Worm (Caenorhabditis elegans) whole organism, young adult: ENCODE measurements around the gene tiar-2.
A peak's percentile ranks its signal among the peaks of the same experiment; 100 is the strongest.

Source experiments
- C06A6.2 ChIP-seq: fragments of 200-800 bp; sonication (Bioruptor generic); conservative IDR thresholded peaks from 2 replicates; pipeline ENCODE4 v1.3.6; 2022; ENCODE audit warnings: missing genetic modification characterization, missing compliant biosample characterization
- C17E4.6 ChIP-seq: fragments of 200-800 bp; sonication (Bioruptor generic); IDR thresholded peaks from 2 replicates; pipeline ENCODE4 v1.3.6; 2022; ENCODE audit warnings: missing genetic modification reagents, missing genetic modification characterization, missing compliant biosample characterization
- D2030.7 ChIP-seq: fragments of 200-800 bp; sonication (Bioruptor generic); IDR thresholded peaks from 2 replicates; pipeline ENCODE4 v1.3.6; 2022; ENCODE audit warnings: missing genetic modification reagents, missing genetic modification characterization, missing compliant biosample characterization
- F10E7.11 ChIP-seq: sonication (generic microtip); optimal IDR thresholded peaks from 2 replicates; lab custom pipeline; 2017; ENCODE audit warnings: mild to moderate bottlenecking, missing genetic modification characterization, moderate library complexity, missing compliant biosample characterization
- F23B12.7 ChIP-seq: sonication (generic microtip); optimal IDR thresholded peaks from 2 replicates; lab custom pipeline; 2017; ENCODE audit warnings: missing genetic modification characterization, mild to moderate bottlenecking, missing compliant biosample characterization, antibody characterized with exemption, moderate library complexity; ENCODE audit not compliant: insufficient read depth
- F37B4.10 ChIP-seq: fragments of 200-800 bp; sonication (Bioruptor generic); IDR thresholded peaks from 2 replicates; pipeline ENCODE4 v1.3.6; 2022; ENCODE audit warnings: missing genetic modification characterization, missing compliant biosample characterization
- F55B11.4 ChIP-seq: sonication (generic microtip); optimal IDR thresholded peaks from 2 replicates; lab custom pipeline; 2016; ENCODE audit warnings: missing compliant biosample characterization, missing genetic modification characterization, borderline replicate concordance; ENCODE audit not compliant: insufficient read depth
- F57C9.4 ChIP-seq: sonication (generic microtip); optimal IDR thresholded peaks from 2 replicates; lab custom pipeline; 2017; ENCODE audit warnings: mild to moderate bottlenecking, missing genetic modification characterization, missing compliant biosample characterization
- K11D2.4 ChIP-seq: fragments of 200-800 bp; sonication (Bioruptor generic); IDR thresholded peaks from 2 replicates; pipeline ENCODE4 v1.3.6; 2022; ENCODE audit warnings: missing genetic modification reagents, missing genetic modification characterization, missing compliant biosample characterization
- K12H6.12 ChIP-seq: fragments of 200-800 bp; sonication (Bioruptor generic); optimal IDR thresholded peaks from 2 replicates; lab custom pipeline; 2018; ENCODE audit warnings: mild to moderate bottlenecking, missing genetic modification characterization, missing compliant biosample characterization
- Y53G8AR.9 ChIP-seq: fragments of 200-800 bp; sonication (Bioruptor generic); conservative IDR thresholded peaks from 2 replicates; pipeline ENCODE4 v1.3.6; 2022; ENCODE audit warnings: missing genetic modification reagents, missing genetic modification characterization, missing compliant biosample characterization
- Y67H2A.10 ChIP-seq: fragments of 200-800 bp; sonication (Bioruptor generic); conservative IDR thresholded peaks from 2 replicates; pipeline ENCODE4 v1.3.6; 2022; ENCODE audit warnings: missing genetic modification reagents, missing genetic modification characterization, missing compliant biosample characterization
- ama-1 ChIP-seq, 3 experiments: fragments of 150-350 bp in 1 of 3; sonication (generic microtip) in 2 of 3; optimal IDR thresholded peaks; 2 replicates each; lab custom pipeline; 2014 to 2018; ENCODE audit warnings: missing biosample characterization in 2 of 3, missing genetic modification characterization in 2 of 3, missing genetic modification reagents in 2 of 3
- athp-1 ChIP-seq: sonication (generic microtip); optimal IDR thresholded peaks from 2 replicates; lab custom pipeline; 2017; ENCODE audit warnings: mild to moderate bottlenecking, missing genetic modification characterization, missing compliant biosample characterization
- attf-5 ChIP-seq: fragments of 200-800 bp; sonication (Bioruptor generic); optimal IDR thresholded peaks from 2 replicates; lab custom pipeline; 2018; ENCODE audit warnings: mild to moderate bottlenecking, missing genetic modification characterization, missing compliant biosample characterization
- cebp-1 ChIP-seq, 2 experiments: fragments of 200-800 bp in 1 of 2; sonication (Bioruptor generic) in 1 of 2; sonication (generic microtip) in 1 of 2; IDR thresholded peaks in 1 of 2; optimal IDR thresholded peaks in 1 of 2; 2 replicates each; pipeline versions ENCODE4 v1.3.6 to Lab custom; 2017 to 2022; ENCODE audit warnings: missing compliant biosample characterization in 2 of 2, missing genetic modification characterization in 2 of 2, mild to moderate bottlenecking in 1 of 2, missing genetic modification reagents in 1 of 2, moderate library complexity in 1 of 2
- cebp-2 ChIP-seq: fragments of 200-800 bp; sonication (Bioruptor generic); IDR thresholded peaks from 2 replicates; pipeline ENCODE4 v1.3.6; 2022; ENCODE audit warnings: missing genetic modification characterization, missing compliant biosample characterization
- ceh-58 ChIP-seq: fragments of 200-800 bp; sonication (Bioruptor generic); IDR thresholded peaks from 2 replicates; pipeline ENCODE4 v1.3.6; 2022; ENCODE audit warnings: missing genetic modification characterization, missing compliant biosample characterization
- ceh-91 ChIP-seq: fragments of 200-800 bp; sonication (Bioruptor generic); IDR thresholded peaks from 2 replicates; pipeline ENCODE4 v1.3.6; 2022; ENCODE audit warnings: missing genetic modification reagents, missing genetic modification characterization, missing compliant biosample characterization
- dpff-1 ChIP-seq: sonication (generic microtip); optimal IDR thresholded peaks from 2 replicates; lab custom pipeline; 2017; ENCODE audit warnings: mild to moderate bottlenecking, missing genetic modification characterization, missing compliant biosample characterization
- ekl-4 ChIP-seq: fragments of 200-800 bp; sonication (Bioruptor generic); IDR thresholded peaks from 2 replicates; pipeline ENCODE4 v1.3.6; 2022; ENCODE audit warnings: missing genetic modification reagents, missing genetic modification characterization, missing compliant biosample characterization
- hlh-12 ChIP-seq: sonication (generic microtip); optimal IDR thresholded peaks from 2 replicates; lab custom pipeline; 2016; ENCODE audit warnings: missing genetic modification characterization, missing compliant biosample characterization
- hlh-26 ChIP-seq: fragments of 200-800 bp; sonication (Bioruptor generic); conservative IDR thresholded peaks from 2 replicates; pipeline ENCODE4 v1.3.6; 2022; ENCODE audit warnings: missing genetic modification reagents, missing genetic modification characterization, missing compliant biosample characterization
- hmg-20 ChIP-seq: fragments of 200-800 bp; sonication (Bioruptor generic); IDR thresholded peaks from 2 replicates; pipeline ENCODE4 v1.3.6; 2022; ENCODE audit warnings: missing genetic modification reagents, missing genetic modification characterization, missing compliant biosample characterization
- hrde-1 ChIP-seq: sonication (generic microtip); optimal IDR thresholded peaks from 2 replicates; lab custom pipeline; 2016; ENCODE audit warnings: missing genetic modification characterization, mild to moderate bottlenecking, missing compliant biosample characterization, moderate library complexity, missing genotype, missing genetic modification reagents, borderline replicate concordance
- let-526 ChIP-seq: fragments of 200-800 bp; sonication (Bioruptor generic); IDR thresholded peaks from 2 replicates; pipeline ENCODE4 v1.3.6; 2022; ENCODE audit warnings: missing genetic modification reagents, missing genetic modification characterization, missing compliant biosample characterization
- let-607 ChIP-seq, 2 experiments: fragments of 200-800 bp in 1 of 2; sonication (Bioruptor generic) in 1 of 2; sonication (generic microtip) in 1 of 2; optimal IDR thresholded peaks; 2 replicates each; lab custom pipeline; 2016 to 2018; ENCODE audit warnings: mild to moderate bottlenecking in 2 of 2, missing compliant biosample characterization in 2 of 2, missing genetic modification characterization in 2 of 2, moderate library complexity in 2 of 2, missing genotype in 1 of 2
- lin-35 ChIP-seq, 3 experiments: fragments of 150-350 bp in 2 of 3; sonication (generic microtip) in 1 of 3; optimal IDR thresholded peaks; 2 replicates each; lab custom pipeline; 2014 to 2018; ENCODE audit warnings: missing biosample characterization in 3 of 3, missing genetic modification characterization in 3 of 3, missing genetic modification reagents in 3 of 3
- lin-40 ChIP-seq: sonication (generic microtip); optimal IDR thresholded peaks from 2 replicates; lab custom pipeline; 2016; ENCODE audit warnings: missing genetic modification characterization, mild to moderate bottlenecking, missing compliant biosample characterization, missing genotype, missing genetic modification reagents
- lir-1 ChIP-seq: fragments of 200-800 bp; sonication (Bioruptor generic); conservative IDR thresholded peaks from 2 replicates; pipeline ENCODE4 v1.3.6; 2022; ENCODE audit warnings: missing genetic modification reagents, missing genetic modification characterization, missing compliant biosample characterization
- lsy-27 ChIP-seq: sonication (generic microtip); optimal IDR thresholded peaks from 2 replicates; lab custom pipeline; 2017; ENCODE audit warnings: missing genetic modification characterization, mild to moderate bottlenecking, missing compliant biosample characterization, antibody characterized with exemption, missing genotype, borderline replicate concordance; ENCODE audit not compliant: insufficient read depth
- madf-3 ChIP-seq: fragments of 200-800 bp; sonication (Bioruptor generic); IDR thresholded peaks from 2 replicates; pipeline ENCODE4 v1.3.6; 2022; ENCODE audit warnings: missing genetic modification reagents, missing genetic modification characterization, missing compliant biosample characterization
- mel-28 ChIP-seq: sonication (generic microtip); optimal IDR thresholded peaks from 2 replicates; lab custom pipeline; 2016; ENCODE audit warnings: borderline replicate concordance, mild to moderate bottlenecking, missing genetic modification characterization, missing compliant biosample characterization
- nfya-1 ChIP-seq: sonication (generic microtip); optimal IDR thresholded peaks from 2 replicates; lab custom pipeline; 2017; ENCODE audit warnings: antibody characterized with exemption, missing compliant biosample characterization, missing genetic modification characterization, borderline replicate concordance; ENCODE audit not compliant: insufficient read depth
- nhr-120 ChIP-seq: fragments of 200-800 bp; sonication (Bioruptor generic); IDR thresholded peaks from 2 replicates; pipeline ENCODE4 v1.3.6; 2022; ENCODE audit warnings: missing genetic modification characterization, missing compliant biosample characterization
- nhr-27 ChIP-seq: fragments of 200-800 bp; sonication (Bioruptor generic); optimal IDR thresholded peaks from 2 replicates; lab custom pipeline; 2018; ENCODE audit warnings: mild to moderate bottlenecking, missing genetic modification characterization, moderate library complexity, missing compliant biosample characterization
- nhr-80 ChIP-seq: sonication (generic microtip); optimal IDR thresholded peaks from 2 replicates; lab custom pipeline; 2016; ENCODE audit warnings: missing genetic modification characterization, missing compliant biosample characterization
- nhr-90 ChIP-seq: sonication (generic microtip); optimal IDR thresholded peaks from 2 replicates; lab custom pipeline; 2016; ENCODE audit warnings: missing genotype, mild to moderate bottlenecking, missing genetic modification characterization, missing compliant biosample characterization
- rcor-1 ChIP-seq: fragments of 200-800 bp; sonication (Bioruptor generic); IDR thresholded peaks from 2 replicates; pipeline ENCODE4 v1.3.6; 2022; ENCODE audit warnings: missing genetic modification reagents, missing genetic modification characterization, missing compliant biosample characterization
- snpc-1.1 ChIP-seq: sonication (generic microtip); optimal IDR thresholded peaks from 2 replicates; lab custom pipeline; 2017; ENCODE audit warnings: missing genetic modification characterization, mild to moderate bottlenecking, missing compliant biosample characterization, antibody characterized with exemption, moderate library complexity, missing genotype, missing genetic modification reagents; ENCODE audit not compliant: insufficient read depth
- snpc-3.4 ChIP-seq: sonication (generic microtip); optimal IDR thresholded peaks from 2 replicates; lab custom pipeline; 2017; ENCODE audit warnings: missing genetic modification characterization, mild to moderate bottlenecking, missing compliant biosample characterization, antibody characterized with exemption, moderate library complexity, missing genotype, missing genetic modification reagents
- somi-1 ChIP-seq: fragments of 200-800 bp; sonication (Bioruptor generic); optimal IDR thresholded peaks from 2 replicates; lab custom pipeline; 2018; ENCODE audit warnings: mild to moderate bottlenecking, missing genetic modification characterization, missing compliant biosample characterization
- zfh-2 ChIP-seq: fragments of 200-800 bp; sonication (Bioruptor generic); conservative IDR thresholded peaks from 2 replicates; pipeline ENCODE4 v1.3.6; 2022; ENCODE audit warnings: missing genetic modification reagents, missing genetic modification characterization, missing compliant biosample characterization
- zim-3 ChIP-seq: sonication (generic microtip); optimal IDR thresholded peaks from 2 replicates; lab custom pipeline; 2017; ENCODE audit warnings: mild to moderate bottlenecking, missing genetic modification characterization, moderate library complexity, missing compliant biosample characterization
- ztf-28 ChIP-seq: fragments of 200-800 bp; sonication (Bioruptor generic); IDR thresholded peaks from 2 replicates; pipeline ENCODE4 v1.3.6; 2022; ENCODE audit warnings: missing genetic modification reagents, missing genetic modification characterization, missing compliant biosample characterization
- ztf-3 ChIP-seq: fragments of 200-800 bp; sonication (Bioruptor generic); optimal IDR thresholded peaks from 2 replicates; lab custom pipeline; 2018; ENCODE audit warnings: mild to moderate bottlenecking, missing genetic modification characterization, missing compliant biosample characterization

Gene tiar-2

ce11 chrII:12739306-12739705 is 29.2 kb upstream of the tiar-2 start (continued):
- TF ChIP-seq snpc-3.4 (tag; lab: Kevin White, UChicago) (peak; percentile 93), let-607 (tag; optimal IDR thresholded peaks at IDR 0.05; lab: Kevin White, UChicago) (no peak), C17E4.6 (peak; percentile 58; the same call in 1 of the 2 replicates), rcor-1 (peak; percentile 78), ceh-58 (GFP tag; lab: Robert Waterston, UW) (no peak), hlh-12 (no peak), athp-1 (peak; percentile 68), nhr-120 (no peak), hlh-26 (GFP tag; lab: Robert Waterston, UW) (no peak), cebp-1 (GFP tag; IDR thresholded peaks at IDR 0.05; lab: Robert Waterston, UW) (no peak), cebp-1 (tag; optimal IDR thresholded peaks at IDR 0.05; lab: Kevin White, UChicago) (no peak), lsy-27 (no peak), F57C9.4 (tag; lab: Kevin White, UChicago) (no peak), F23B12.7 (tag; lab: Kevin White, UChicago) (no peak), K11D2.4 (GFP tag; lab: Robert Waterston, UW) (no peak), ama-1 (optimal IDR thresholded peaks at IDR 0.05; lab: Kevin White, UChicago) (no peak), ama-1 (GFP tag; optimal IDR thresholded peaks at IDR 0.05; lab: Kevin White, UChicago) (no peak), C06A6.2 (GFP tag; lab: Robert Waterston, UW) (no peak), hmg-20 (no peak), somi-1 (GFP tag; lab: Kevin White, UChicago) (no peak), F55B11.4 (no peak), lin-40 (tag; lab: Kevin White, UChicago) (no peak), ekl-4 (peak; percentile 61), zfh-2 (GFP tag; lab: Robert Waterston, UW) (no peak), ztf-28 (GFP tag; lab: Robert Waterston, UW) (no peak), lir-1 (0 out of 2 replicates have a peak, but pooled peaks have one; percentile 49), zim-3 (tag; lab: Kevin White, UChicago) (no peak), nfya-1 (tag; lab: Kevin White, UChicago) (no peak), nhr-90 (tag; lab: Kevin White, UChicago) (no peak), ceh-91 (GFP tag; lab: Robert Waterston, UW) (peak; percentile 96), madf-3 (GFP tag; lab: Robert Waterston, UW) (peak; percentile 83; the same call in 1 of the 2 replicates), nhr-27 (no peak), F10E7.11 (tag; lab: Kevin White, UChicago) (no peak), attf-5 (GFP tag; lab: Kevin White, UChicago) (no peak), snpc-1.1 (tag; lab: Kevin White, UChicago) (peak; percentile 74), mel-28 (tag; lab: Kevin White, UChicago) (no peak), cebp-2 (no peak), let-526 (no peak), nhr-80 (tag; lab: Kevin White, UChicago) (no peak), K12H6.12 (no peak), Y67H2A.10 (GFP tag; lab: Robert Waterston, UW) (peak; percentile 69), hrde-1 (tag; lab: Kevin White, UChicago) (peak; percentile 37), F37B4.10 (GFP tag; lab: Robert Waterston, UW) (no peak), D2030.7 (GFP tag; lab: Robert Waterston, UW) (peak; percentile 95), dpff-1 (tag; lab: Kevin White, UChicago) (no peak), ztf-3 (GFP tag; lab: Kevin White, UChicago) (no peak), lin-35 (GFP tag; optimal IDR thresholded peaks at IDR 0.05; lab: Kevin White, UChicago) (peak in 2 of 3 experiments; percentile 12 to 66), Y53G8AR.9 (GFP tag; lab: Robert Waterston, UW) (peak; percentile 60; the same call in 1 of the 2 replicates)
